Fruit fly (Drosophila melanogaster) whole organism, embryonic: ENCODE measurements around the gene CG15047.

Source experiments
- Abd-B ChIP-seq: fragments of 200-800 bp; sonication (Bioruptor generic); optimal IDR thresholded peaks from 2 replicates; lab custom pipeline; 2018; ENCODE audit warnings: missing biosample characterization, mild to moderate bottlenecking, missing genetic modification characterization, moderate library complexity
- Awh ChIP-seq: fragments of 200-800 bp; sonication (Bioruptor generic); IDR thresholded peaks from 2 replicates; pipeline ENCODE4, ENCODE4 v1.3.6; 2022; ENCODE audit warnings: missing biosample characterization, missing genetic modification characterization
- B-H1 ChIP-seq: fragments of 200-800 bp; sonication (Bioruptor generic); IDR thresholded peaks from 3 replicates; pipeline ENCODE4 v1.3.6; 2022; ENCODE audit warnings: missing biosample characterization, missing genetic modification characterization
- B-H2 ChIP-seq: fragments of 200-800 bp; sonication (Bioruptor generic); optimal IDR thresholded peaks from 2 replicates; lab custom pipeline; 2018; ENCODE audit warnings: missing biosample characterization, mild to moderate bottlenecking, missing genetic modification characterization
- CG1233 ChIP-seq: fragments of 200-800 bp; sonication (Bioruptor generic); optimal IDR thresholded peaks from 4 replicates; lab custom pipeline; 2018; ENCODE audit warnings: missing biosample characterization, mild to moderate bottlenecking, missing genetic modification characterization
- CG12391 ChIP-seq: fragments of 200-800 bp; sonication (Bioruptor generic); optimal IDR thresholded peaks from 3 replicates; lab custom pipeline; 2018; ENCODE audit warnings: missing biosample characterization, mild to moderate bottlenecking, missing genetic modification characterization, moderate library complexity
- CG1792 ChIP-seq: fragments of 200-800 bp; sonication (Bioruptor generic); optimal IDR thresholded peaks from 2 replicates; lab custom pipeline; 2016; ENCODE audit warnings: missing biosample characterization, missing genetic modification characterization
- CG2120 ChIP-seq: fragments of 200-800 bp; sonication (Bioruptor generic); optimal IDR thresholded peaks from 3 replicates; lab custom pipeline; 2016; ENCODE audit warnings: missing biosample characterization, missing genetic modification characterization
- CG30020 ChIP-seq: fragments of 200-800 bp; optimal IDR thresholded peaks from 2 replicates; lab custom pipeline; 2019; ENCODE audit warnings: missing biosample characterization, mild to moderate bottlenecking, missing genetic modification characterization, moderate library complexity
- CG30403 ChIP-seq: fragments of 200-800 bp; sonication (Bioruptor generic); optimal IDR thresholded peaks from 3 replicates; lab custom pipeline; 2016; ENCODE audit warnings: missing biosample characterization, missing genetic modification characterization
- CG32772 ChIP-seq: fragments of 200-800 bp; sonication (Bioruptor generic); IDR thresholded peaks from 2 replicates; pipeline ENCODE4 v1.3.6; 2022; ENCODE audit warnings: missing biosample characterization, missing genetic modification characterization
- CG34224 ChIP-seq: fragments of 200-800 bp; sonication (Bioruptor generic); IDR thresholded peaks from 3 replicates; pipeline ENCODE4 v1.3.6; 2022; ENCODE audit warnings: missing biosample characterization, missing genetic modification characterization; ENCODE audit not compliant: partially characterized antibody
- CG34422 ChIP-seq: fragments of 200-800 bp; sonication (Bioruptor generic); IDR thresholded peaks from 3 replicates; pipeline ENCODE4 v1.3.6; 2022; ENCODE audit warnings: missing biosample characterization, missing genetic modification characterization
- CG43689 ChIP-seq: fragments of 200-800 bp; sonication (Bioruptor generic); IDR thresholded peaks from 2 replicates; pipeline ENCODE4 v1.3.6; 2022; ENCODE audit warnings: missing biosample characterization, missing genetic modification characterization
- CG7271 ChIP-seq: fragments of 200-800 bp; sonication (Bioruptor generic); optimal IDR thresholded peaks from 2 replicates; lab custom pipeline; 2018; ENCODE audit warnings: missing biosample characterization, mild to moderate bottlenecking, missing genetic modification characterization, moderate library complexity
- CG9727 ChIP-seq: fragments of 200-800 bp; sonication (Bioruptor generic); optimal IDR thresholded peaks from 3 replicates; lab custom pipeline; 2017; ENCODE audit warnings: missing biosample characterization, mild to moderate bottlenecking, missing genetic modification characterization
- Dbx ChIP-seq: fragments of 200-800 bp; sonication (Bioruptor generic); IDR thresholded peaks from 3 replicates; pipeline ENCODE4 v1.3.6; 2022; ENCODE audit warnings: missing biosample characterization, missing genetic modification characterization
- Dll ChIP-seq: fragments of 200-800 bp; sonication (Bioruptor generic); IDR thresholded peaks from 4 replicates; pipeline ENCODE4 v1.3.6; 2022; ENCODE audit warnings: missing biosample characterization, missing genetic modification characterization; ENCODE audit not compliant: partially characterized antibody
- Drgx ChIP-seq: fragments of 200-800 bp; sonication (Bioruptor generic); IDR thresholded peaks from 2 replicates; pipeline ENCODE4 v1.3.6; 2022; ENCODE audit warnings: missing biosample characterization, missing genetic modification characterization
- Fer2 ChIP-seq: fragments of 200-800 bp; sonication (Bioruptor generic); optimal IDR thresholded peaks from 2 replicates; lab custom pipeline; 2018; ENCODE audit warnings: missing biosample characterization, mild to moderate bottlenecking, missing genetic modification characterization, moderate library complexity
- Gsc ChIP-seq: fragments of 200-800 bp; sonication (Bioruptor generic); IDR thresholded peaks from 2 replicates; pipeline ENCODE4 v1.3.6; 2022; ENCODE audit warnings: missing biosample characterization, missing genetic modification characterization
- Hey ChIP-seq: fragments of 200-800 bp; sonication (Bioruptor generic); optimal IDR thresholded peaks from 3 replicates; lab custom pipeline; 2018; ENCODE audit warnings: missing biosample characterization, mild to moderate bottlenecking, missing genetic modification characterization
- Hr51 ChIP-seq, 2 experiments: fragments of 200-800 bp; sonication (Bioruptor generic); optimal IDR thresholded peaks; 2 replicates in 1 of 2; 3 replicates in 1 of 2; lab custom pipeline; 2016 to 2018; ENCODE audit warnings: missing biosample characterization in 2 of 2, missing genetic modification characterization in 2 of 2, mild to moderate bottlenecking in 1 of 2, moderate library complexity in 1 of 2
- Hr78 ChIP-seq, 2 experiments: fragments of 200-800 bp in 1 of 2; fragments of >200 bp in 1 of 2; sonication (Bioruptor generic) in 1 of 2; optimal IDR thresholded peaks; 2 replicates each; lab custom pipeline; 2017 to 2019; ENCODE audit warnings: missing biosample characterization in 2 of 2, missing genetic modification characterization in 2 of 2, mild to moderate bottlenecking in 1 of 2, moderate library complexity in 1 of 2
- NC2β ChIP-seq: fragments of 200-800 bp; sonication (Bioruptor generic); optimal IDR thresholded peaks from 2 replicates; lab custom pipeline; 2016; ENCODE audit warnings: missing biosample characterization, missing genetic modification characterization
- Poxn ChIP-seq: fragments of 200-800 bp; sonication (Bioruptor generic); IDR thresholded peaks from 2 replicates; pipeline ENCODE4 v1.3.6; 2022; ENCODE audit warnings: missing biosample characterization, missing genetic modification characterization
- Six4 ChIP-seq: fragments of 200-800 bp; sonication (Bioruptor generic); optimal IDR thresholded peaks from 2 replicates; lab custom pipeline; 2016; ENCODE audit warnings: missing biosample characterization, missing genetic modification characterization
- Sry-δ ChIP-seq: fragments of 200-800 bp; sonication (Bioruptor generic); optimal IDR thresholded peaks from 2 replicates; lab custom pipeline; 2016; ENCODE audit warnings: missing biosample characterization, missing genetic modification characterization
- Taf1 ChIP-seq: fragments of 200-800 bp; sonication (Bioruptor generic); IDR thresholded peaks from 2 replicates; pipeline ENCODE4 v1.3.6; 2022; ENCODE audit warnings: missing biosample characterization, missing genetic modification characterization
- Tbp ChIP-seq: fragments of >200 bp; optimal IDR thresholded peaks from 2 replicates; lab custom pipeline; 2018; ENCODE audit warnings: missing biosample characterization, missing genetic modification characterization
- Xrp1 ChIP-seq: fragments of 200-800 bp; sonication (Bioruptor generic); IDR thresholded peaks from 2 replicates; pipeline ENCODE4 v1.3.6; 2022; ENCODE audit warnings: missing biosample characterization, missing genetic modification characterization
- aop ChIP-seq: fragments of 200-800 bp; sonication (Bioruptor generic); IDR thresholded peaks from 2 replicates; pipeline ENCODE4 v1.3.6; 2022; ENCODE audit warnings: missing biosample characterization, missing genetic modification characterization
- btn ChIP-seq: fragments of 200-800 bp; sonication (Bioruptor generic); optimal IDR thresholded peaks from 2 replicates; lab custom pipeline; 2016; ENCODE audit warnings: missing biosample characterization, missing genetic modification characterization
- cg ChIP-seq: fragments of 200-800 bp; sonication (Bioruptor generic); optimal IDR thresholded peaks from 3 replicates; lab custom pipeline; 2019; ENCODE audit warnings: missing biosample characterization, mild to moderate bottlenecking, missing genetic modification characterization, moderate library complexity
- exex ChIP-seq: fragments of 200-800 bp; sonication (Bioruptor generic); optimal IDR thresholded peaks from 4 replicates; lab custom pipeline; 2018; ENCODE audit warnings: missing biosample characterization, mild to moderate bottlenecking, missing genetic modification characterization, moderate library complexity
- fd64A ChIP-seq: fragments of 200-800 bp; sonication (Bioruptor generic); optimal IDR thresholded peaks from 3 replicates; lab custom pipeline; 2018; ENCODE audit warnings: missing biosample characterization, mild to moderate bottlenecking, missing genetic modification characterization
- gce ChIP-seq: fragments of 200-800 bp; sonication (Bioruptor generic); IDR thresholded peaks from 3 replicates; pipeline ENCODE4 v1.3.6; 2022; ENCODE audit warnings: missing biosample characterization, missing genetic modification characterization
- jigr1 ChIP-seq: fragments of 200-800 bp; sonication (Bioruptor generic); IDR thresholded peaks from 3 replicates; pipeline ENCODE4 v1.3.6; 2022; ENCODE audit warnings: missing biosample characterization, missing genetic modification characterization
- kay ChIP-seq: fragments of 200-800 bp; sonication (Bioruptor generic); optimal IDR thresholded peaks from 2 replicates; lab custom pipeline; 2016; ENCODE audit warnings: missing biosample characterization, missing genetic modification characterization
- lab ChIP-seq: fragments of 200-800 bp; sonication (Bioruptor generic); optimal IDR thresholded peaks from 3 replicates; lab custom pipeline; 2017; ENCODE audit warnings: missing biosample characterization, missing genetic modification characterization, mild to moderate bottlenecking, moderate library complexity, missing genetic modification reagents
- mld ChIP-seq: fragments of 200-800 bp; sonication (Bioruptor generic); IDR thresholded peaks from 3 replicates; pipeline ENCODE4 v1.3.6; 2022; ENCODE audit warnings: missing biosample characterization, missing genetic modification characterization; ENCODE audit not compliant: partially characterized antibody
- org-1 ChIP-seq: fragments of 200-800 bp; sonication (Bioruptor generic); optimal IDR thresholded peaks from 2 replicates; lab custom pipeline; 2017; ENCODE audit warnings: missing biosample characterization, missing genetic modification characterization
- pan ChIP-seq, 4 experiments: fragments of >200 bp in 3 of 4; fragments of 200-800 bp in 1 of 4; sonication (Bioruptor generic) in 1 of 4; optimal IDR thresholded peaks in 3 of 4; IDR thresholded peaks in 1 of 4; 2 replicates each; pipeline versions ENCODE4 v1.3.6 to Lab custom; 2017 to 2022; ENCODE audit warnings: missing biosample characterization in 2 of 4, missing genetic modification characterization in 2 of 4, mixed read lengths in 1 of 4
- pnt ChIP-seq: fragments of 200-800 bp; sonication (Bioruptor generic); optimal IDR thresholded peaks from 3 replicates; lab custom pipeline; 2016; ENCODE audit warnings: missing biosample characterization, missing genetic modification characterization
- prd ChIP-seq, 3 experiments: fragments of >200 bp in 2 of 3; fragments of 200-800 bp in 1 of 3; sonication (Bioruptor generic) in 1 of 3; optimal IDR thresholded peaks in 2 of 3; IDR thresholded peaks in 1 of 3; 2 replicates in 2 of 3; 3 replicates in 1 of 3; pipeline versions ENCODE4 v1.3.6 to Lab custom; 2017 to 2022; ENCODE audit warnings: missing biosample characterization in 1 of 3, missing genetic modification characterization in 1 of 3
- pros ChIP-seq: fragments of 200-800 bp; sonication (Bioruptor generic); optimal IDR thresholded peaks from 3 replicates; lab custom pipeline; 2019; ENCODE audit warnings: missing biosample characterization, mild to moderate bottlenecking, missing genetic modification characterization, moderate library complexity
- tio ChIP-seq: fragments of 200-800 bp; sonication (Bioruptor generic); optimal IDR thresholded peaks from 2 replicates; lab custom pipeline; 2017; ENCODE audit warnings: missing biosample characterization, missing genetic modification characterization, inconsistent platforms
- unc-4 ChIP-seq: fragments of 200-800 bp; sonication (Bioruptor generic); IDR thresholded peaks from 2 replicates; pipeline ENCODE4 v1.3.6; 2022; ENCODE audit warnings: missing biosample characterization, missing genetic modification characterization; ENCODE audit not compliant: partially characterized antibody
- wor ChIP-seq: fragments of 200-800 bp; sonication (Bioruptor generic); IDR thresholded peaks from 2 replicates; pipeline ENCODE4 v1.3.6; 2022; ENCODE audit warnings: missing biosample characterization, missing genetic modification characterization
- yki ChIP-seq: fragments of >200 bp; optimal IDR thresholded peaks from 3 replicates; lab custom pipeline; 2018

Gene CG15047

dm6 chrX:18546785-18547184 lies 18.3 kb downstream of the CG15047 start (continued):
- TF ChIP-seq prd (optimal IDR thresholded peaks at IDR 0.05; lab: Kevin White, UChicago) (no peak), prd (GFP tag; IDR thresholded peaks at IDR 0.05; lab: Robert Waterston, UW) (peak; percentile 86), kay (GFP tag; lab: Kevin White, UChicago) (peak; percentile 52), exex (tag; lab: Kevin White, UChicago) (peak; percentile 25), CG9727 (peak; percentile 68), NC2β (GFP tag; lab: Kevin White, UChicago) (peak; percentile 42), CG34422 (GFP tag; lab: Robert Waterston, UW) (peak; percentile 79), yki (no peak), Tbp (GFP tag; lab: Kevin White, UChicago) (no peak), wor (peak; percentile 52), CG12391 (peak; percentile 76), CG30403 (peak; percentile 78), Sry-δ (GFP tag; lab: Kevin White, UChicago) (peak; percentile 27), Taf1 (GFP tag; lab: Robert Waterston, UW) (peak; percentile 68), Abd-B (GFP tag; lab: Kevin White, UChicago) (peak; percentile 77), CG1233 (GFP tag; lab: Kevin White, UChicago) (peak; percentile 64), unc-4 (GFP tag; lab: Robert Waterston, UW) (no peak), Hey (no peak), pnt (peak; percentile 76), Fer2 (tag; lab: Kevin White, UChicago) (peak; percentile 61), pros (no peak), Dll (GFP tag; lab: Robert Waterston, UW) (no peak), Xrp1 (GFP tag; lab: Robert Waterston, UW) (peak; percentile 85), Six4 (peak; percentile 32), B-H1 (peak; percentile 77), cg (no peak), CG32772 (GFP tag; lab: Robert Waterston, UW) (peak; percentile 86), mld (GFP tag; lab: Robert Waterston, UW) (no peak), aop (GFP tag; lab: Robert Waterston, UW) (no peak), CG1792 (peak; percentile 63), CG34224 (GFP tag; lab: Robert Waterston, UW) (no peak), CG30020 (tag; lab: Kevin White, UChicago) (no peak), Poxn (0 out of 2 replicates have a peak, but pooled peaks have one; percentile 12), Awh (GFP tag; lab: Robert Waterston, UW) (peak; percentile 63; the same call in 1 of the 2 replicates), B-H2 (peak; percentile 52), pan (optimal IDR thresholded peaks at IDR 0.05; lab: Kevin White, UChicago) (no peak), pan (GFP tag; optimal IDR thresholded peaks at IDR 0.05 in 1 of 2, IDR thresholded peaks at IDR 0.05 in 1 of 2) (peak in 1 of 2 experiments; percentile 92), Hr51 (GFP tag; optimal IDR thresholded peaks at IDR 0.05; lab: Kevin White, UChicago) (peak; percentile 46 to 88), lab (peak; percentile 86), CG2120 (peak; percentile 88), jigr1 (GFP tag; lab: Robert Waterston, UW) (peak; percentile 74; the same call in 2 of the 3 replicates), CG43689 (GFP tag; lab: Robert Waterston, UW) (peak; percentile 39; the same call in 1 of the 2 replicates), fd64A (GFP tag; lab: Kevin White, UChicago) (no peak), Drgx (GFP tag; lab: Robert Waterston, UW) (peak; percentile 91), gce (GFP tag; lab: Robert Waterston, UW) (peak; percentile 45; the same call in 2 of the 3 replicates), CG7271 (tag; lab: Kevin White, UChicago) (no peak), Hr78 (GFP tag; optimal IDR thresholded peaks at IDR 0.05; lab: Kevin White, UChicago) (no peak), btn (GFP tag; lab: Kevin White, UChicago) (peak; percentile 47), org-1 (GFP tag; lab: Kevin White, UChicago) (peak; percentile 61), tio (GFP tag; lab: Kevin White, UChicago) (peak; percentile 50), Dbx (GFP tag; lab: Robert Waterston, UW) (peak; percentile 88), Gsc (GFP tag; lab: Robert Waterston, UW) (no peak)
